Fruit fly (Drosophila melanogaster) whole organism, pupa: Measurements from ENCODE around the gene CG5968.

Experiments
- CG10348 ChIP-seq: fragments of 200-800 bp; sonication (Bioruptor generic); IDR thresholded peaks from 2 replicates; pipeline ENCODE4 v1.3.6; 2022; ENCODE audit warnings: missing biosample characterization, missing genetic modification characterization
- CG12605 ChIP-seq: fragments of 200-800 bp; sonication (Bioruptor generic); IDR thresholded peaks from 2 replicates; pipeline ENCODE4 v1.3.6; 2022; ENCODE audit warnings: missing biosample characterization, missing genetic modification characterization
- CG13204 ChIP-seq: fragments of 200-800 bp; sonication (Bioruptor generic); optimal IDR thresholded peaks from 2 replicates; lab custom pipeline; 2018; ENCODE audit warnings: missing biosample characterization, mild to moderate bottlenecking, missing genetic modification characterization, moderate library complexity
- CG14655 ChIP-seq: fragments of 200-800 bp; sonication (Bioruptor generic); optimal IDR thresholded peaks from 3 replicates; lab custom pipeline; 2017; ENCODE audit warnings: mild to moderate bottlenecking, missing biosample characterization, missing genetic modification reagents, missing genetic modification characterization
- CG15710 ChIP-seq: fragments of 200-800 bp; sonication (Bioruptor generic); optimal IDR thresholded peaks from 2 replicates; lab custom pipeline; 2018; ENCODE audit warnings: missing biosample characterization, mild to moderate bottlenecking, missing genetic modification characterization, moderate library complexity
- CG17806 ChIP-seq: fragments of 200-800 bp; sonication (Bioruptor generic); optimal IDR thresholded peaks from 2 replicates; lab custom pipeline; 2018; ENCODE audit warnings: missing biosample characterization, mild to moderate bottlenecking, missing genetic modification characterization, moderate library complexity
- CG32121 ChIP-seq: fragments of 200-800 bp; sonication (Bioruptor generic); IDR thresholded peaks from 2 replicates; pipeline ENCODE4 v1.3.6; 2022; ENCODE audit warnings: missing biosample characterization, missing genetic modification characterization
- CG34367 ChIP-seq: fragments of 200-800 bp; sonication (Bioruptor generic); optimal IDR thresholded peaks from 2 replicates; lab custom pipeline; 2018; ENCODE audit warnings: missing biosample characterization, mild to moderate bottlenecking, missing genetic modification characterization
- CG4496 ChIP-seq: fragments of 200-800 bp; sonication (Bioruptor generic); IDR thresholded peaks from 3 replicates; pipeline ENCODE4 v1.3.6; 2022; ENCODE audit warnings: missing biosample characterization, missing genetic modification characterization
- CG8159 ChIP-seq: fragments of 200-800 bp; sonication (Bioruptor generic); optimal IDR thresholded peaks from 3 replicates; lab custom pipeline; 2018; ENCODE audit warnings: missing biosample characterization, mild to moderate bottlenecking, missing genetic modification characterization, moderate library complexity
- CG8301 ChIP-seq: fragments of 200-800 bp; sonication (Bioruptor generic); optimal IDR thresholded peaks from 2 replicates; lab custom pipeline; 2018; ENCODE audit warnings: missing biosample characterization, mild to moderate bottlenecking, missing genetic modification characterization
- CG9948 ChIP-seq: fragments of 200-800 bp; sonication (Bioruptor generic); optimal IDR thresholded peaks from 2 replicates; lab custom pipeline; 2018; ENCODE audit warnings: missing biosample characterization, mild to moderate bottlenecking, missing genetic modification characterization, moderate library complexity
- D1 ChIP-seq: fragments of 200-800 bp; sonication (Bioruptor generic); optimal IDR thresholded peaks from 2 replicates; lab custom pipeline; 2018; ENCODE audit warnings: missing biosample characterization, mild to moderate bottlenecking, missing genetic modification characterization, moderate library complexity
- EcR ChIP-seq: fragments of 200-800 bp; sonication (Bioruptor generic); optimal IDR thresholded peaks from 3 replicates; lab custom pipeline; 2019; ENCODE audit warnings: missing biosample characterization, missing genetic modification characterization, mild to moderate bottlenecking, moderate library complexity, missing genetic modification reagents
- Ets98B ChIP-seq: fragments of 200-800 bp; sonication (Bioruptor generic); IDR thresholded peaks from 2 replicates; pipeline ENCODE4 v1.3.6; 2022; ENCODE audit warnings: missing biosample characterization, missing genetic modification characterization
- Pif1A ChIP-seq: fragments of 200-800 bp; sonication (Bioruptor generic); optimal IDR thresholded peaks from 3 replicates; lab custom pipeline; 2016; ENCODE audit warnings: missing biosample characterization, missing genetic modification characterization
- Pif1B ChIP-seq: fragments of 200-800 bp; sonication (Bioruptor generic); optimal IDR thresholded peaks from 3 replicates; lab custom pipeline; 2016; ENCODE audit warnings: missing biosample characterization, missing genetic modification characterization
- Snoo ChIP-seq: fragments of 200-800 bp; sonication (Bioruptor generic); optimal IDR thresholded peaks from 3 replicates; lab custom pipeline; 2017; ENCODE audit warnings: missing biosample characterization, mild to moderate bottlenecking, missing genetic modification characterization, inconsistent platforms
- fd96Ca ChIP-seq: fragments of 200-800 bp; sonication (Bioruptor generic); IDR thresholded peaks from 3 replicates; pipeline ENCODE4 v1.3.6; 2022; ENCODE audit warnings: missing biosample characterization, missing genetic modification characterization
- gl ChIP-seq: fragments of 200-800 bp; sonication (Bioruptor generic); optimal IDR thresholded peaks from 2 replicates; lab custom pipeline; 2018; ENCODE audit warnings: missing biosample characterization, mild to moderate bottlenecking, missing genetic modification characterization
- rn ChIP-seq: fragments of 200-800 bp; sonication (Bioruptor generic); IDR thresholded peaks from 2 replicates; pipeline ENCODE4 v1.3.6; 2022; ENCODE audit warnings: missing biosample characterization, missing genetic modification characterization

CG5968 gene

DNA sequence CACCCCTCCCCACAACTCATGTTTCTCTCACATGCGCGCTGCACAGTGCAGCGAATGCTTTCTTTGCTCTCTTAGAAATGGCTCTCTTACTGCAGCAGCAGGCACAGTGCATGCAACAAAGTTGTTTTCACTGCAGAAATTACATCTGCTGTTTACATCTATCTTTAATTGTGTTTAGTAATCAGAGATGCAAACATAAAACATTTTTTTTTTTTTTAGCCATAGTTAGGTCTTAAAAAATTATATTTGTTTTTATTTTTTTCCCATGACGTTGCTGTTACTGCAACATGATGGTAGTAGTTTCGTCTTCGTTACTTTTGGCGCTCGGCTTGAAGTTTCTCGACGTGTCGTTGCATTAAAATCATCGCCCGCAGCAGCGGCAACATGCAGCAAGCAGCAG, 48.4 kb downstream of the CG5968 start:
- peak; percentile 54 for TF ChIP-seq CG32121 (GFP tag; lab: Robert Waterston, UW)
- peak; percentile 51; the same call in 2 of the 3 replicates for TF ChIP-seq CG4496
- 0 out of 2 replicates have a peak, but pooled peaks have one; percentile 40 for TF ChIP-seq CG12605 (GFP tag; lab: Robert Waterston, UW)
- no peak for TF ChIP-seq CG34367
- TF ChIP-seq CG15710: no peak
- no peak for TF ChIP-seq D1 (tag; lab: Kevin White, UChicago)
- peak; percentile 40 for TF ChIP-seq Pif1A
- TF ChIP-seq Ets98B (GFP tag; lab: Robert Waterston, UW): 0 out of 2 replicates have a peak, but pooled peaks have one; percentile 18
- no peak for TF ChIP-seq EcR (GFP tag; lab: Kevin White, UChicago)
- TF ChIP-seq CG8301: peak; percentile 11
- TF ChIP-seq CG13204: no peak
- peak; percentile 28 for TF ChIP-seq CG14655 (GFP tag; lab: Kevin White, UChicago)
- peak; percentile 68; the same call in 2 of the 3 replicates for TF ChIP-seq fd96Ca
- no peak for TF ChIP-seq Snoo (tag; lab: Kevin White, UChicago)
- no peak for TF ChIP-seq gl (tag; lab: Kevin White, UChicago)
- no peak for TF ChIP-seq CG17806 (tag; lab: Kevin White, UChicago)
- TF ChIP-seq CG9948: no peak

DNA sequence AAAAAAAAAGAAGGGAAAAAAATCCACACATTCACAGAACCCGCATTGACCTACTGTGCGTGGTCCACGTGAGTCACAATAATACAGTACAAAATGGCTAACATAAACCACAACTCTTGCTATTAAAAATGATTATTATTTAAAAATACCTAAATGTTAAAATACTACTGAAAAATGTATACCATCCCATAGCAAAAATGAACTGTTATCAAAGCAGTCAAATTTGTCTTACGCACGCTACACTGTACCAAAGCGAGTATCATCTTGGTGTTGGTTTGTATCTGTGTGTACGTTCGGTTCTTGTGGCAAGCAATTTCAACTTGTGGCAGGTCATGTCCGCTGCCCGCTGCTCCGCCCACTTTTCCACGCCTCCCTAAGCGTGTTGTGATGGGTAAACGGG, 49.3 kb downstream of the CG5968 start:
- TF ChIP-seq D1 (tag; lab: Kevin White, UChicago): peak; percentile 44
- TF ChIP-seq EcR (GFP tag; lab: Kevin White, UChicago): peak; percentile 20
- peak; percentile 78 for TF ChIP-seq CG14655 (GFP tag; lab: Kevin White, UChicago)
- TF ChIP-seq CG10348 (GFP tag; lab: Robert Waterston, UW): peak; percentile 78
- TF ChIP-seq CG4496: peak; percentile 92
- peak; percentile 66 for TF ChIP-seq CG17806 (tag; lab: Kevin White, UChicago)
- peak; percentile 73 for TF ChIP-seq CG13204
- peak; percentile 89 for TF ChIP-seq CG15710
- TF ChIP-seq CG32121 (GFP tag; lab: Robert Waterston, UW): peak; percentile 92
- TF ChIP-seq CG8301: peak; percentile 77
- TF ChIP-seq CG9948: peak; percentile 81
- peak; percentile 74; the same call in 1 of the 2 replicates for TF ChIP-seq rn (GFP tag; lab: Robert Waterston, UW)
- TF ChIP-seq CG34367: peak; percentile 79
- peak; percentile 91 for TF ChIP-seq Ets98B (GFP tag; lab: Robert Waterston, UW)
- peak; percentile 74 for TF ChIP-seq Snoo (tag; lab: Kevin White, UChicago)
- peak; percentile 75 for TF ChIP-seq CG8159 (tag; lab: Kevin White, UChicago)
- TF ChIP-seq Pif1B (GFP tag; lab: Kevin White, UChicago): peak; percentile 79
- TF ChIP-seq Pif1A: peak; percentile 86
- peak; percentile 92 for TF ChIP-seq CG12605 (GFP tag; lab: Robert Waterston, UW)
- TF ChIP-seq fd96Ca: peak; percentile 87
- TF ChIP-seq gl (tag; lab: Kevin White, UChicago): peak; percentile 66

dm6 chr2L:16499559-16499958, 50.2 kb downstream of the CG5968 start:
- TF ChIP-seq gl (tag; lab: Kevin White, UChicago) (no peak), CG34367 (no peak), rn (GFP tag; lab: Robert Waterston, UW) (no peak), CG17806 (tag; lab: Kevin White, UChicago) (no peak), EcR (GFP tag; lab: Kevin White, UChicago) (no peak), fd96Ca (no peak), CG9948 (no peak), Snoo (tag; lab: Kevin White, UChicago) (no peak), CG12605 (GFP tag; lab: Robert Waterston, UW) (no peak), Ets98B (GFP tag; lab: Robert Waterston, UW) (no peak), CG4496 (no peak), Pif1B (GFP tag; lab: Kevin White, UChicago) (no peak), CG14655 (GFP tag; lab: Kevin White, UChicago) (no peak), CG8159 (tag; lab: Kevin White, UChicago) (no peak), CG8301 (no peak), Pif1A (no peak)
